Fruit fly (Drosophila melanogaster): ENCODE data around the gene Srrm234.

The Srrm234 gene

dm6 chr3L:1664876-1665275 is at the start of gene Srrm234, which contains the start of gene CG7974:
Gene Srrm234 (minus strand): TSS chr3L:1665064.
Gene CG7974 (plus strand): TSS chr3L:1665138.
- TF ChIP-seq gl (tag; optimal IDR thresholded peaks at IDR 0.05) (no peak), CG13204 (GFP tag; optimal IDR thresholded peaks at IDR 0.05) (no peak), CG10348 (GFP tag; IDR thresholded peaks at IDR 0.05) (no peak)

dm6 chr3L:1711218-1711617 is 46.4 kb upstream of the Srrm234 start:
- peak; percentile 63 for TF ChIP-seq CG15710 (tag; optimal IDR thresholded peaks at IDR 0.05)
- peak; percentile 67 for TF ChIP-seq CG8159 (tag; optimal IDR thresholded peaks at IDR 0.05)
- TF ChIP-seq CG34367 (tag; optimal IDR thresholded peaks at IDR 0.05): peak; percentile 52
- TF ChIP-seq CG17806 (tag; optimal IDR thresholded peaks at IDR 0.05): peak; percentile 34
- TF ChIP-seq CG32121 (GFP tag; IDR thresholded peaks at IDR 0.05): no peak
- no peak for TF ChIP-seq CG10348 (GFP tag; IDR thresholded peaks at IDR 0.05)

- TF ChIP-seq CG17806 (tag; optimal IDR thresholded peaks at IDR 0.05) (peak; percentile 51), CG34367 (tag; optimal IDR thresholded peaks at IDR 0.05) (no peak), Pif1B (GFP tag; optimal IDR thresholded peaks at IDR 0.05) (no peak), D1 (tag; optimal IDR thresholded peaks at IDR 0.05) (no peak), Snoo (tag; optimal IDR thresholded peaks at IDR 0.05) (no peak), CG10348 (GFP tag; IDR thresholded peaks at IDR 0.05) (no peak), EcR (GFP tag; optimal IDR thresholded peaks at IDR 0.05) (no peak), CG8159 (tag; optimal IDR thresholded peaks at IDR 0.05) (peak; percentile 61), rn (GFP tag; IDR thresholded peaks at IDR 0.05) (no peak), CG8301 (tag; optimal IDR thresholded peaks at IDR 0.05) (no peak), CG32121 (GFP tag; IDR thresholded peaks at IDR 0.05) (no peak), CG14655 (GFP tag; optimal IDR thresholded peaks at IDR 0.05) (peak; percentile 39), CG12605 (GFP tag; IDR thresholded peaks at IDR 0.05) (no peak), CG4496 (GFP tag; IDR thresholded peaks at IDR 0.05) (peak; percentile 54; the same call in 1 of the 3 replicates), Ets98B (GFP tag; IDR thresholded peaks at IDR 0.05) (no peak), Pif1A (GFP tag; optimal IDR thresholded peaks at IDR 0.05) (peak; percentile 32), CG13204 (GFP tag; optimal IDR thresholded peaks at IDR 0.05) (no peak), fd96Ca (GFP tag; IDR thresholded peaks at IDR 0.05) (peak; percentile 56; the same call in 1 of the 3 replicates), CG15710 (tag; optimal IDR thresholded peaks at IDR 0.05) (peak; percentile 27), gl (tag; optimal IDR thresholded peaks at IDR 0.05) (no peak), CG9948 (tag; optimal IDR thresholded peaks at IDR 0.05) (peak; percentile 42)
These were observed 45.7 kb upstream of the Srrm234 start for dm6 chr3L:1710562-1710961.

dm6 chr3L:1709161-1709560 is 44.3 kb upstream of the Srrm234 start:
- TF ChIP-seq EcR (GFP tag; optimal IDR thresholded peaks at IDR 0.05) (peak; percentile 52), Ets98B (GFP tag; IDR thresholded peaks at IDR 0.05) (no peak)

dm6 chr3L:1702367-1702927 is 37.6 kb upstream of the Srrm234 start, which contains the start of gene CG13931:
Gene CG13931 (minus strand): TSS chr3L:1702407.
- peak; percentile 38 for TF ChIP-seq Snoo (tag; optimal IDR thresholded peaks at IDR 0.05)
- peak; percentile 72 for TF ChIP-seq CG14655 (GFP tag; optimal IDR thresholded peaks at IDR 0.05)
- peak; percentile 64 for TF ChIP-seq CG15710 (tag; optimal IDR thresholded peaks at IDR 0.05)
- TF ChIP-seq CG4496 (GFP tag; IDR thresholded peaks at IDR 0.05): peak; percentile 79
- peak; percentile 68 for TF ChIP-seq CG34367 (tag; optimal IDR thresholded peaks at IDR 0.05)
- TF ChIP-seq CG12605 (GFP tag; IDR thresholded peaks at IDR 0.05): peak; percentile 58
- TF ChIP-seq gl (tag; optimal IDR thresholded peaks at IDR 0.05): peak; percentile 58
- TF ChIP-seq rn (GFP tag; IDR thresholded peaks at IDR 0.05): peak; percentile 56
- peak; percentile 78 for TF ChIP-seq CG32121 (GFP tag; IDR thresholded peaks at IDR 0.05)
- TF ChIP-seq fd96Ca (GFP tag; IDR thresholded peaks at IDR 0.05): peak; percentile 81; the same call in 2 of the 3 replicates
- TF ChIP-seq Ets98B (GFP tag; IDR thresholded peaks at IDR 0.05): peak; percentile 78
- TF ChIP-seq CG8159 (tag; optimal IDR thresholded peaks at IDR 0.05): peak; percentile 69
- TF ChIP-seq CG10348 (GFP tag; IDR thresholded peaks at IDR 0.05): 0 out of 2 replicates have a peak, but pooled peaks have one; percentile 25
- TF ChIP-seq CG17806 (tag; optimal IDR thresholded peaks at IDR 0.05): peak; percentile 61
- peak; percentile 60 for TF ChIP-seq EcR (GFP tag; optimal IDR thresholded peaks at IDR 0.05)
- peak; percentile 67 for TF ChIP-seq CG8301 (tag; optimal IDR thresholded peaks at IDR 0.05)
- peak; percentile 60 for TF ChIP-seq CG9948 (tag; optimal IDR thresholded peaks at IDR 0.05)
- TF ChIP-seq Pif1A (GFP tag; optimal IDR thresholded peaks at IDR 0.05): peak; percentile 61
- TF ChIP-seq Pif1B (GFP tag; optimal IDR thresholded peaks at IDR 0.05): peak; percentile 55
- TF ChIP-seq D1 (tag; optimal IDR thresholded peaks at IDR 0.05): no peak
- TF ChIP-seq CG13204 (GFP tag; optimal IDR thresholded peaks at IDR 0.05): peak; percentile 24

dm6 chr3L:1694317-1694716 is 29.5 kb upstream of the Srrm234 start, which contains the start of gene CG12011:
Gene CG12011 (plus strand): TSS chr3L:1694617.
- no peak for TF ChIP-seq CG8159 (tag; optimal IDR thresholded peaks at IDR 0.05)
- no peak for TF ChIP-seq CG9948 (tag; optimal IDR thresholded peaks at IDR 0.05)
- no peak for TF ChIP-seq CG10348 (GFP tag; IDR thresholded peaks at IDR 0.05)
- no peak for TF ChIP-seq CG12605 (GFP tag; IDR thresholded peaks at IDR 0.05)
- no peak for TF ChIP-seq D1 (tag; optimal IDR thresholded peaks at IDR 0.05)
- TF ChIP-seq CG4496 (GFP tag; IDR thresholded peaks at IDR 0.05): no peak
- TF ChIP-seq CG14655 (GFP tag; optimal IDR thresholded peaks at IDR 0.05): no peak
- no peak for TF ChIP-seq Ets98B (GFP tag; IDR thresholded peaks at IDR 0.05)
- TF ChIP-seq Pif1A (GFP tag; optimal IDR thresholded peaks at IDR 0.05): no peak
- TF ChIP-seq CG13204 (GFP tag; optimal IDR thresholded peaks at IDR 0.05): no peak
- TF ChIP-seq CG32121 (GFP tag; IDR thresholded peaks at IDR 0.05): no peak
- no peak for TF ChIP-seq CG34367 (tag; optimal IDR thresholded peaks at IDR 0.05)
- TF ChIP-seq CG15710 (tag; optimal IDR thresholded peaks at IDR 0.05): no peak
- TF ChIP-seq fd96Ca (GFP tag; IDR thresholded peaks at IDR 0.05): no peak
- no peak for TF ChIP-seq CG17806 (tag; optimal IDR thresholded peaks at IDR 0.05)
- TF ChIP-seq gl (tag; optimal IDR thresholded peaks at IDR 0.05): no peak
- no peak for TF ChIP-seq EcR (GFP tag; optimal IDR thresholded peaks at IDR 0.05)
- no peak for TF ChIP-seq CG8301 (tag; optimal IDR thresholded peaks at IDR 0.05)
- TF ChIP-seq Snoo (tag; optimal IDR thresholded peaks at IDR 0.05): no peak

Measured in whole organism, pupa.